Worm (Caenorhabditis elegans) whole organism, late embryonic: ENCODE data around the gene C33A12.19.

ENCODE experiments used
- ceh-31 ChIP-seq: sonication (generic microtip); optimal IDR thresholded peaks from 2 replicates; lab custom pipeline; 2016; ENCODE audit warnings: missing genetic modification characterization, missing compliant biosample characterization
- eyg-1 ChIP-seq: sonication (generic microtip); optimal IDR thresholded peaks from 2 replicates; lab custom pipeline; 2016; ENCODE audit warnings: missing genotype, missing genetic modification characterization, missing compliant biosample characterization
- pha-2 ChIP-seq: sonication (generic microtip); optimal IDR thresholded peaks from 2 replicates; lab custom pipeline; 2017; ENCODE audit warnings: mild to moderate bottlenecking, missing genetic modification characterization, missing compliant biosample characterization
- pha-4 ChIP-seq: fragments of 150-350 bp; optimal IDR thresholded peaks from 2 replicates; lab custom pipeline; 2018; ENCODE audit warnings: missing biosample characterization, missing genetic modification reagents, missing genetic modification characterization
- syd-9 ChIP-seq: sonication (generic microtip); optimal IDR thresholded peaks from 2 replicates; lab custom pipeline; 2016; ENCODE audit warnings: mild to moderate bottlenecking, missing genetic modification characterization, moderate library complexity, missing compliant biosample characterization
- ztf-16 ChIP-seq: sonication (generic microtip); optimal IDR thresholded peaks from 2 replicates; lab custom pipeline; 2017; ENCODE audit warnings: missing genetic modification characterization, missing compliant biosample characterization

C33A12.19 gene

ce11 chrIV:9566505-9566904 lies 49.7 kb downstream of the C33A12.19 start, which contains the start of gene lron-14:
Gene lron-14, minus strand, starts transcription at chrIV:9566605.
- TF ChIP-seq pha-2 (tag; lab: Kevin White, UChicago) (no peak), eyg-1 (tag; lab: Kevin White, UChicago) (no peak), pha-4 (no peak), ztf-16 (no peak), syd-9 (tag; lab: Kevin White, UChicago) (no peak), ceh-31 (tag; lab: Kevin White, UChicago) (no peak)
- TF ChIP-seq, all 69 proteins: peak for 0
